Worm (Caenorhabditis elegans) whole organism, mixed stage, embryonic: ENCODE data around the gene viro-2.

ENCODE experiments used
- M03D4.4 ChIP-seq: sonication (generic microtip); optimal IDR thresholded peaks from 2 replicates; lab custom pipeline; 2017; ENCODE audit warnings: mild to moderate bottlenecking, missing genetic modification characterization, missing compliant biosample characterization
- bed-3 ChIP-seq: fragments of 200-800 bp; sonication (Bioruptor generic); optimal IDR thresholded peaks from 3 replicates; lab custom pipeline; 2018; ENCODE audit warnings: mild to moderate bottlenecking, missing genetic modification characterization, moderate library complexity, missing compliant biosample characterization
- ceh-39 ChIP-seq: fragments of 150-350 bp; optimal IDR thresholded peaks from 2 replicates; lab custom pipeline; 2014; ENCODE audit warnings: missing biosample characterization, missing genetic modification characterization
- ceh-43 ChIP-seq: fragments of 200-800 bp; sonication (Bioruptor generic); optimal IDR thresholded peaks from 2 replicates; lab custom pipeline; 2018; ENCODE audit warnings: mild to moderate bottlenecking, missing genetic modification characterization, moderate library complexity, missing compliant biosample characterization
- ces-1 ChIP-seq: fragments of 150-350 bp; optimal IDR thresholded peaks from 2 replicates; lab custom pipeline; 2014; ENCODE audit warnings: missing biosample characterization, missing genetic modification reagents, missing genetic modification characterization
- cnd-1 ChIP-seq: fragments of 200-800 bp; sonication (Bioruptor generic); optimal IDR thresholded peaks from 2 replicates; lab custom pipeline; 2018; ENCODE audit warnings: mild to moderate bottlenecking, missing genetic modification characterization, missing compliant biosample characterization
- elt-1 ChIP-seq: sonication (generic microtip); optimal IDR thresholded peaks from 2 replicates; lab custom pipeline; 2017; ENCODE audit warnings: missing genetic modification characterization, mild to moderate bottlenecking, missing compliant biosample characterization, antibody characterized with exemption, moderate library complexity, borderline replicate concordance; ENCODE audit not compliant: insufficient read depth
- elt-3 ChIP-seq: fragments of 150-350 bp; optimal IDR thresholded peaks from 2 replicates; lab custom pipeline; 2014; ENCODE audit warnings: missing biosample characterization, missing genetic modification characterization
- flh-1 ChIP-seq: fragments of 200-800 bp; sonication (Bioruptor generic); optimal IDR thresholded peaks from 2 replicates; lab custom pipeline; 2018; ENCODE audit warnings: mild to moderate bottlenecking, missing genetic modification characterization, moderate library complexity, missing compliant biosample characterization
- ham-2 ChIP-seq: fragments of 200-800 bp; sonication (Bioruptor generic); optimal IDR thresholded peaks from 2 replicates; lab custom pipeline; 2018; ENCODE audit warnings: mild to moderate bottlenecking, missing genetic modification characterization, missing compliant biosample characterization
- hlh-1 ChIP-seq: fragments of 150-350 bp; optimal IDR thresholded peaks from 2 replicates; lab custom pipeline; 2014; ENCODE audit warnings: missing biosample characterization, missing genetic modification reagents, missing genetic modification characterization
- lin-13 ChIP-seq: fragments of 150-350 bp; optimal IDR thresholded peaks from 2 replicates; lab custom pipeline; 2014; ENCODE audit warnings: missing biosample characterization, missing genetic modification characterization
- lin-32 ChIP-seq: fragments of 200-800 bp; sonication (Bioruptor generic); optimal IDR thresholded peaks from 2 replicates; lab custom pipeline; 2018; ENCODE audit warnings: mild to moderate bottlenecking, missing genetic modification characterization, missing compliant biosample characterization
- lsy-2 ChIP-seq: fragments of 150-350 bp; optimal IDR thresholded peaks from 2 replicates; lab custom pipeline; 2014; ENCODE audit warnings: missing biosample characterization, missing genetic modification characterization
- mab-5 ChIP-seq: fragments of 150-350 bp; optimal IDR thresholded peaks from 2 replicates; lab custom pipeline; 2014; ENCODE audit warnings: missing biosample characterization, missing genetic modification characterization
- mep-1 ChIP-seq: fragments of 150-350 bp; optimal IDR thresholded peaks from 2 replicates; lab custom pipeline; 2017; ENCODE audit warnings: missing biosample characterization, missing genetic modification reagents, missing genetic modification characterization, inconsistent platforms
- nhr-12 ChIP-seq: fragments of 150-350 bp; optimal IDR thresholded peaks from 2 replicates; lab custom pipeline; 2014; ENCODE audit warnings: missing biosample characterization, missing genetic modification characterization
- nhr-2 ChIP-seq: fragments of 150-350 bp; optimal IDR thresholded peaks from 2 replicates; lab custom pipeline; 2014; ENCODE audit warnings: missing biosample characterization, missing genetic modification characterization
- nhr-237 ChIP-seq: fragments of 150-350 bp; optimal IDR thresholded peaks from 2 replicates; lab custom pipeline; 2014; ENCODE audit warnings: missing biosample characterization, missing genetic modification characterization
- nhr-28 ChIP-seq: fragments of 150-350 bp; optimal IDR thresholded peaks from 2 replicates; lab custom pipeline; 2014; ENCODE audit warnings: missing biosample characterization, missing genetic modification characterization
- nhr-76 ChIP-seq: sonication (generic microtip); optimal IDR thresholded peaks from 2 replicates; lab custom pipeline; 2017; ENCODE audit warnings: missing biosample characterization, missing genetic modification characterization
- pha-4 ChIP-seq: fragments of 150-350 bp; optimal IDR thresholded peaks from 2 replicates; lab custom pipeline; 2018; ENCODE audit warnings: missing biosample characterization, missing genetic modification reagents, missing genetic modification characterization
- sem-2 ChIP-seq: fragments of 200-800 bp; sonication (Bioruptor generic); optimal IDR thresholded peaks from 2 replicates; lab custom pipeline; 2018; ENCODE audit warnings: mild to moderate bottlenecking, missing genetic modification characterization, missing compliant biosample characterization
- sptf-1 ChIP-seq: sonication (generic microtip); optimal IDR thresholded peaks from 2 replicates; lab custom pipeline; 2017; ENCODE audit warnings: mild to moderate bottlenecking, missing genetic modification characterization, moderate library complexity, missing compliant biosample characterization
- tbx-8 ChIP-seq: fragments of 200-800 bp; sonication (Bioruptor generic); optimal IDR thresholded peaks from 2 replicates; lab custom pipeline; 2018; ENCODE audit warnings: mild to moderate bottlenecking, missing genetic modification characterization, moderate library complexity, missing compliant biosample characterization
- unc-120 ChIP-seq: sonication (generic microtip); optimal IDR thresholded peaks from 2 replicates; lab custom pipeline; 2017; ENCODE audit warnings: missing genetic modification characterization, missing compliant biosample characterization; ENCODE audit not compliant: poor library complexity, severe bottlenecking
- unc-62 ChIP-seq: fragments of 150-350 bp; optimal IDR thresholded peaks from 2 replicates; lab custom pipeline; 2014; ENCODE audit warnings: missing biosample characterization, missing genetic modification reagents, missing genetic modification characterization
- zip-8 ChIP-seq: fragments of 150-350 bp; optimal IDR thresholded peaks from 2 replicates; lab custom pipeline; 2014; ENCODE audit warnings: missing biosample characterization, missing genetic modification characterization
- ztf-11 ChIP-seq: fragments of 150-350 bp; optimal IDR thresholded peaks from 2 replicates; lab custom pipeline; 2014; ENCODE audit warnings: missing biosample characterization, missing genetic modification characterization

The viro-2 gene

ce11 chrIII:7146341-7146740 is 17.6 kb downstream of the viro-2 start:
- TF ChIP-seq cnd-1 (tag; lab: Kevin White, UChicago) (no peak), lsy-2 (tag; lab: Kevin White, UChicago) (no peak), unc-120 (tag; lab: Kevin White, UChicago) (no peak), sem-2 (GFP tag; lab: Kevin White, UChicago) (no peak), ces-1 (no peak)

ce11 chrIII:7148191-7148590 is 19.5 kb downstream of the viro-2 start:
- no peak for TF ChIP-seq nhr-2 (tag; lab: Kevin White, UChicago)
- no peak for TF ChIP-seq unc-120 (tag; lab: Kevin White, UChicago)
- no peak for TF ChIP-seq bed-3
- no peak for TF ChIP-seq flh-1 (GFP tag; lab: Kevin White, UChicago)
- no peak for TF ChIP-seq M03D4.4 (tag; lab: Kevin White, UChicago)
- TF ChIP-seq sptf-1: no peak
- TF ChIP-seq elt-1 (tag; lab: Kevin White, UChicago): no peak
- TF ChIP-seq nhr-12: no peak
- TF ChIP-seq lsy-2 (tag; lab: Kevin White, UChicago): no peak
- TF ChIP-seq, all 35 proteins: peak for 0

ce11 chrIII:7150162-7150561 is 21.5 kb downstream of the viro-2 start:
- TF ChIP-seq flh-1 (GFP tag; lab: Kevin White, UChicago) (no peak), lsy-2 (tag; lab: Kevin White, UChicago) (no peak), zip-8 (tag; lab: Kevin White, UChicago) (no peak), nhr-76 (no peak), M03D4.4 (tag; lab: Kevin White, UChicago) (no peak), bed-3 (no peak), nhr-2 (tag; lab: Kevin White, UChicago) (no peak), mep-1 (tag; lab: Kevin White, UChicago) (no peak), ceh-43 (no peak)
- TF ChIP-seq, all 35 proteins: peak for 0

- TF ChIP-seq nhr-28 (tag; lab: Kevin White, UChicago) (no peak), sptf-1 (no peak), sem-2 (GFP tag; lab: Kevin White, UChicago) (no peak), nhr-237 (tag; lab: Kevin White, UChicago) (no peak), elt-1 (tag; lab: Kevin White, UChicago) (no peak), nhr-76 (no peak), hlh-1 (tag; lab: Kevin White, UChicago) (no peak), tbx-8 (GFP tag; lab: Kevin White, UChicago) (no peak), pha-4 (no peak), bed-3 (no peak)
Observed at ce11 chrIII:7152569-7152968, 23.9 kb downstream of the viro-2 start.

ce11 chrIII:7153747-7154238 is 25.1 kb downstream of the viro-2 start, which contains the start of gene ogt-1:
ogt-1 (minus strand) TSS chrIII:7153797.
- no peak for TF ChIP-seq nhr-76
- no peak for TF ChIP-seq nhr-28 (tag; lab: Kevin White, UChicago)
- no peak for TF ChIP-seq tbx-8 (GFP tag; lab: Kevin White, UChicago)
- peak; percentile 99 for TF ChIP-seq ces-1
- TF ChIP-seq elt-3 (tag; lab: Kevin White, UChicago): peak; percentile 68
- TF ChIP-seq lin-13: no peak
- no peak for TF ChIP-seq mep-1 (tag; lab: Kevin White, UChicago)
- TF ChIP-seq nhr-2 (tag; lab: Kevin White, UChicago): peak; percentile 31
- peak; percentile 76 for TF ChIP-seq unc-62 (GFP tag; lab: Kevin White, UChicago)
- peak; percentile 87 for TF ChIP-seq nhr-237 (tag; lab: Kevin White, UChicago)
- TF ChIP-seq lin-32: no peak
- peak; percentile 42 for TF ChIP-seq hlh-1 (tag; lab: Kevin White, UChicago)
- TF ChIP-seq cnd-1 (tag; lab: Kevin White, UChicago): no peak
- no peak for TF ChIP-seq zip-8 (tag; lab: Kevin White, UChicago)
- no peak for TF ChIP-seq mab-5 (tag; lab: Kevin White, UChicago)
- no peak for TF ChIP-seq ztf-11 (tag; lab: Kevin White, UChicago)
- TF ChIP-seq ham-2 (GFP tag; lab: Kevin White, UChicago): peak; percentile 80
- TF ChIP-seq M03D4.4 (tag; lab: Kevin White, UChicago): no peak
- TF ChIP-seq ceh-39 (tag; lab: Kevin White, UChicago): peak; percentile 42
- peak; percentile 9 for TF ChIP-seq sptf-1
- TF ChIP-seq elt-1 (tag; lab: Kevin White, UChicago): no peak
- TF ChIP-seq unc-120 (tag; lab: Kevin White, UChicago): peak; percentile 69
- peak; percentile 79 for TF ChIP-seq lsy-2 (tag; lab: Kevin White, UChicago)
- TF ChIP-seq sem-2 (GFP tag; lab: Kevin White, UChicago): no peak
- TF ChIP-seq pha-4: peak; percentile 57
- TF ChIP-seq, all 35 proteins: peak for 12
